Worm (Caenorhabditis elegans) whole organism, mixed stage, embryonic: ENCODE measurements around the gene B0432.7.

Source experiments
- blmp-1 ChIP-seq: fragments of 150-350 bp; optimal IDR thresholded peaks from 2 replicates; lab custom pipeline; 2014; ENCODE audit warnings: missing biosample characterization, missing genetic modification characterization
- cnd-1 ChIP-seq: fragments of 200-800 bp; sonication (Bioruptor generic); optimal IDR thresholded peaks from 2 replicates; lab custom pipeline; 2018; ENCODE audit warnings: mild to moderate bottlenecking, missing genetic modification characterization, missing compliant biosample characterization
- elt-1 ChIP-seq: sonication (generic microtip); optimal IDR thresholded peaks from 2 replicates; lab custom pipeline; 2017; ENCODE audit warnings: missing genetic modification characterization, mild to moderate bottlenecking, missing compliant biosample characterization, antibody characterized with exemption, moderate library complexity, borderline replicate concordance; ENCODE audit not compliant: insufficient read depth
- elt-3 ChIP-seq: fragments of 150-350 bp; optimal IDR thresholded peaks from 2 replicates; lab custom pipeline; 2014; ENCODE audit warnings: missing biosample characterization, missing genetic modification characterization
- hlh-1 ChIP-seq: fragments of 150-350 bp; optimal IDR thresholded peaks from 2 replicates; lab custom pipeline; 2014; ENCODE audit warnings: missing biosample characterization, missing genetic modification reagents, missing genetic modification characterization
- lin-13 ChIP-seq: fragments of 150-350 bp; optimal IDR thresholded peaks from 2 replicates; lab custom pipeline; 2014; ENCODE audit warnings: missing biosample characterization, missing genetic modification characterization
- mab-5 ChIP-seq: fragments of 150-350 bp; optimal IDR thresholded peaks from 2 replicates; lab custom pipeline; 2014; ENCODE audit warnings: missing biosample characterization, missing genetic modification characterization
- nhr-12 ChIP-seq: fragments of 150-350 bp; optimal IDR thresholded peaks from 2 replicates; lab custom pipeline; 2014; ENCODE audit warnings: missing biosample characterization, missing genetic modification characterization
- snpc-4 ChIP-seq: fragments of 150-350 bp; optimal IDR thresholded peaks from 2 replicates; lab custom pipeline; 2014; ENCODE audit warnings: missing biosample characterization, missing genetic modification characterization
- unc-62 ChIP-seq: fragments of 150-350 bp; optimal IDR thresholded peaks from 2 replicates; lab custom pipeline; 2014; ENCODE audit warnings: missing biosample characterization, missing genetic modification reagents, missing genetic modification characterization
- ztf-11 ChIP-seq: fragments of 150-350 bp; optimal IDR thresholded peaks from 2 replicates; lab custom pipeline; 2014; ENCODE audit warnings: missing biosample characterization, missing genetic modification characterization

- TF ChIP-seq lin-13 (tag; lab: Kevin White, UChicago), result no peak
- TF ChIP-seq nhr-12 (tag; lab: Kevin White, UChicago), result no peak
- TF ChIP-seq blmp-1 (tag; lab: Kevin White, UChicago), result no peak
- TF ChIP-seq cnd-1 (tag; lab: Kevin White, UChicago), result no peak
- TF ChIP-seq unc-62 (GFP tag; lab: Kevin White, UChicago), result no peak
- no peak for TF ChIP-seq hlh-1 (tag; lab: Kevin White, UChicago)
- TF ChIP-seq ztf-11 (tag; lab: Kevin White, UChicago), result no peak
- TF ChIP-seq mab-5, result no peak
- TF ChIP-seq elt-3 (tag; lab: Kevin White, UChicago), result no peak
- no peak for TF ChIP-seq elt-1 (tag; lab: Kevin White, UChicago)
- TF ChIP-seq snpc-4 (tag; lab: Kevin White, UChicago), result no peak
These were observed 45.7 kb upstream of the B0432.7 start, which contains the start of gene far-7 for ce11 chrII:319459-319858.
